Worm (Caenorhabditis elegans): Measurements from ENCODE around the gene ptb-1.

DNA sequence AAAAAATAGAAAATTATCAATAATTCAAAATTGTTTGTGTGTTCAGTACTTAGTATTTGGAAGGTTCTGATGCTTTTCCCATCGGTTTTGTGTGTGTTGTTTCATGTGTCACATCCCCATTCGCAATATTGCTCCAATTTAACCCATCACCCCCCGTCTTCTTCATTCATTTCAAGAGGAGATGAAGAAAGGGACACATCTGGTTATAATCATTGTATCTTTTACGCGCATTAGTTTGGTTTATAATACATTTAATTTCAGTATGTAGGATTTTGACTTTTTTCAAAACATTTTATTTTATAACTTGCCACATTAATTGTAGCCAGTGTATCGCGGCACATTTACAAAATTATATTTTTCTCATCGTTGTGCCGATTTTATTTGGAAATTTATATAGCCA lies 4.7 kb downstream of the ptb-1 start:
- TF ChIP-seq syd-9 (tag; optimal IDR thresholded peaks at IDR 0.05) = no peak
- no peak for TF ChIP-seq mec-3 (tag; optimal IDR thresholded peaks at IDR 0.05; ENCODE audit: borderline replicate concordance)
- no peak for TF ChIP-seq sdc-2 (tag; optimal IDR thresholded peaks at IDR 0.05)
- no peak for TF ChIP-seq elt-2 (tag; optimal IDR thresholded peaks at IDR 0.05)
- TF ChIP-seq nfya-1 (tag; optimal IDR thresholded peaks at IDR 0.05) = no peak
- no peak for TF ChIP-seq ztf-16 (tag; optimal IDR thresholded peaks at IDR 0.05)
- TF ChIP-seq ceh-9 (tag; optimal IDR thresholded peaks at IDR 0.05) = no peak
- TF ChIP-seq unc-86 (tag; optimal IDR thresholded peaks at IDR 0.05) = no peak
- TF ChIP-seq pag-3 (tag; optimal IDR thresholded peaks at IDR 0.05; ENCODE audit: borderline replicate concordance) = no peak
- TF ChIP-seq nhr-232 (tag; optimal IDR thresholded peaks at IDR 0.05) = no peak
- TF ChIP-seq madf-2 (tag; optimal IDR thresholded peaks at IDR 0.05) = no peak
